Worm (Caenorhabditis elegans): ENCODE data around the gene syf-2.
A peak's percentile ranks its signal among the peaks of the same experiment; 100 is the strongest.

syf-2 gene

DNA sequence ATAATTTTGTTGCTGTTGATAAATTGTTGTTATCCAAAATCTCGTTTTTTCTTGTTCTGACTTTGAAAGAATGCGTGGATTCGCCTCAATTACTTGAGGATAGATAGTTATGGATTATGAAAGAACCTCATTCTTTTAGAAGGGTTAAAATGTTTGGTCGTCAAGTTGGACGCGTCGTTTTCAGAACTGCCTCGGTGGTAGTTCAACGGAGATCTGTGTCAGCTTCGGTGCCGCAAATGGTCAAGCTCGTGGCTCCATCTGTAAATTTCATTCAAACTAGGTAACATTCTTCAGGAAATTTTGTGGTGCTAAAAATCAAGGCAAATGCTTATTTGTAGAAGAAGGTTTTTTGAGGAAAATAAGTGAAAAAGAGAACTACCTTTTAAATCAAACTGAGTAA, 18.7 kb upstream of the syf-2 start, which contains the start of gene ndab-2:
TSS of gene ndab-2 (plus strand) at position 140 of the 400 bp plus-strand sequence.
- TF ChIP-seq Y105C5A.15 (GFP tag; IDR thresholded peaks at IDR 0.05) (peak; percentile 69; the same call in 1 of the 2 replicates), F44E2.7 (GFP tag; IDR thresholded peaks at IDR 0.05) (no peak), D1046.2 (GFP tag; IDR thresholded peaks at IDR 0.05) (no peak), duxl-1 (tag; optimal IDR thresholded peaks at IDR 0.05; ENCODE audit: poor library complexity) (no peak), hlh-30 (tag; optimal IDR thresholded peaks at IDR 0.05; ENCODE audit: insufficient read depth) (no peak), mes-2 (tag; optimal IDR thresholded peaks at IDR 0.05; ENCODE audit: poor library complexity, severe bottlenecking) (peak; percentile 34), tag-97 (GFP tag; IDR thresholded peaks at IDR 0.05) (no peak), lin-39 (tag; optimal IDR thresholded peaks at IDR 0.05) (no peak), F26F4.8 (GFP tag; conservative IDR thresholded peaks at IDR 0.05) (no peak), lin-1 (GFP tag; IDR thresholded peaks at IDR 0.05) (no peak), mxl-3 (GFP tag; optimal IDR thresholded peaks at IDR 0.05) (no peak), T20F7.1 (GFP tag; optimal IDR thresholded peaks at IDR 0.05) (no peak), spr-1 (tag; optimal IDR thresholded peaks at IDR 0.05) (no peak), ztf-7 (tag; optimal IDR thresholded peaks at IDR 0.05) (no peak), ceh-28 (tag; optimal IDR thresholded peaks at IDR 0.05) (no peak), lin-38 (GFP tag; IDR thresholded peaks at IDR 0.05) (peak; percentile 53), attf-4 (tag; optimal IDR thresholded peaks at IDR 0.05) (no peak), unc-130 (GFP tag; optimal IDR thresholded peaks at IDR 0.05) (no peak), nhr-111 (GFP tag; optimal IDR thresholded peaks at IDR 0.05) (no peak), egl-43 (GFP tag; IDR thresholded peaks at IDR 0.05) (peak; percentile 67; the same call in 1 of the 2 replicates), madf-5 (GFP tag; IDR thresholded peaks at IDR 0.05) (0 out of 4 replicates have a peak, but pooled peaks have one; percentile 23 to 55), zfp-2 (tag; optimal IDR thresholded peaks at IDR 0.05) (no peak), ZK337.2 (GFP tag; IDR thresholded peaks at IDR 0.05) (no peak), skn-1 (tag; optimal IDR thresholded peaks at IDR 0.05) (no peak), Y5F2A.4 (GFP tag; optimal IDR thresholded peaks at IDR 0.05) (no peak), zip-2 (tag; optimal IDR thresholded peaks at IDR 0.05) (no peak), dmd-6 (GFP tag; IDR thresholded peaks at IDR 0.05) (no peak), unc-62 (GFP tag; optimal IDR thresholded peaks at IDR 0.05 in 1 of 2) (peak in 1 of 2 experiments; percentile 17), unc-62 (tag; optimal IDR thresholded peaks at IDR 0.05) (no peak), pha-4 (GFP tag; IDR thresholded peaks at IDR 0.05) (peak; percentile 52), pha-4 (tag; optimal IDR thresholded peaks at IDR 0.05) (no peak), ctbp-1 (GFP tag; IDR thresholded peaks at IDR 0.05) (0 out of 2 replicates have a peak, but pooled peaks have one; percentile 39), ceh-32 (tag; optimal IDR thresholded peaks at IDR 0.05; ENCODE audit: poor library complexity) (no peak), zfp-3 (GFP tag; conservative IDR thresholded peaks at IDR 0.05) (no peak), lim-7 (GFP tag; IDR thresholded peaks at IDR 0.05) (no peak; the same call in 1 of the 2 replicates), dve-1 (tag; optimal IDR thresholded peaks at IDR 0.05; ENCODE audit: insufficient read depth) (no peak), jun-1 (tag; optimal IDR thresholded peaks at IDR 0.05) (no peak), Y48G9A.11 (GFP tag; IDR thresholded peaks at IDR 0.05) (peak; percentile 51; the same call in 1 of the 2 replicates), lin-13 (GFP tag; optimal IDR thresholded peaks at IDR 0.05) (no peak), nhr-77 (tag; optimal IDR thresholded peaks at IDR 0.05) (no peak), madf-9 (GFP tag; conservative IDR thresholded peaks at IDR 0.05) (no peak), ceh-82 (tag; optimal IDR thresholded peaks at IDR 0.05) (no peak), mdt-29 (GFP tag; IDR thresholded peaks at IDR 0.05) (no peak), pqm-1 (tag; optimal IDR thresholded peaks at IDR 0.05) (no peak), lsy-2 (tag; optimal IDR thresholded peaks at IDR 0.05) (peak in 1 of 2 experiments; percentile 14), nhr-10 (tag; optimal IDR thresholded peaks at IDR 0.05) (no peak), ama-1 (optimal IDR thresholded peaks at IDR 0.05) (peak; percentile 82), lin-29 (GFP tag; IDR thresholded peaks at IDR 0.05) (no peak), spr-3 (GFP tag; optimal IDR thresholded peaks at IDR 0.05) (no peak), dmd-8 (GFP tag; IDR thresholded peaks at IDR 0.05) (no peak), snpc-4 (tag; optimal IDR thresholded peaks at IDR 0.05) (no peak), dpl-1 (GFP tag; optimal IDR thresholded peaks at IDR 0.05) (no peak)

Measured in whole organism, L4 larva.